Worm (Caenorhabditis elegans) whole organism, L1 larva: Measurements from ENCODE around the gene Y34B4A.10.
A peak's percentile ranks its signal among the peaks of the same experiment; 100 is the strongest.

Experiments used
- C04F5.9 ChIP-seq: sonication (generic microtip); optimal IDR thresholded peaks from 2 replicates; lab custom pipeline; 2016; ENCODE audit warnings: missing genetic modification characterization, missing compliant biosample characterization
- C16A3.4 ChIP-seq: fragments of 150-350 bp; optimal IDR thresholded peaks from 2 replicates; lab custom pipeline; 2014; ENCODE audit warnings: missing biosample characterization, missing genetic modification characterization
- Y116A8C.19 ChIP-seq: sonication (generic microtip); optimal IDR thresholded peaks from 2 replicates; lab custom pipeline; 2016; ENCODE audit warnings: missing compliant biosample characterization, missing genetic modification characterization, borderline replicate concordance
- aha-1 ChIP-seq: fragments of 150-350 bp; optimal IDR thresholded peaks from 2 replicates; lab custom pipeline; 2014; ENCODE audit warnings: missing biosample characterization, missing genetic modification characterization
- alr-1 ChIP-seq: fragments of 200-800 bp; sonication (Bioruptor generic); optimal IDR thresholded peaks from 2 replicates; lab custom pipeline; 2018; ENCODE audit warnings: borderline replicate concordance, mild to moderate bottlenecking, missing genetic modification characterization, missing compliant biosample characterization
- ama-1 ChIP-seq: fragments of 150-350 bp; optimal IDR thresholded peaks from 2 replicates; lab custom pipeline; 2014
- blmp-1 ChIP-seq: fragments of 150-350 bp; optimal IDR thresholded peaks from 2 replicates; lab custom pipeline; 2014; ENCODE audit warnings: missing biosample characterization, missing genetic modification characterization
- ceh-63 ChIP-seq: fragments of 200-800 bp; sonication (Bioruptor generic); optimal IDR thresholded peaks from 2 replicates; lab custom pipeline; 2018; ENCODE audit warnings: mild to moderate bottlenecking, missing genetic modification characterization, missing compliant biosample characterization
- ces-1 ChIP-seq: fragments of 150-350 bp; optimal IDR thresholded peaks from 2 replicates; lab custom pipeline; 2014; ENCODE audit warnings: missing biosample characterization, missing genetic modification reagents, missing genetic modification characterization
- dsc-1 ChIP-seq: sonication (generic microtip); optimal IDR thresholded peaks from 2 replicates; lab custom pipeline; 2016; ENCODE audit warnings: mild to moderate bottlenecking, missing genetic modification characterization, missing compliant biosample characterization
- efl-1 ChIP-seq, 4 experiments: fragments of 150-350 bp; optimal IDR thresholded peaks in 3 of 4; peaks in 1 of 4; 1 replicate in 1 of 4; 2 replicates in 3 of 4; lab custom pipeline; 2014; ENCODE audit warnings: missing biosample characterization in 2 of 4, missing genetic modification characterization in 2 of 4, missing genetic modification reagents in 2 of 4
- egl-27 ChIP-seq, 2 experiments: fragments of 150-350 bp in 1 of 2; sonication (generic microtip); optimal IDR thresholded peaks; 3 replicates each; lab custom pipeline; 2017 to 2018; ENCODE audit warnings: missing biosample characterization in 2 of 2, missing genetic modification characterization in 2 of 2, missing genetic modification reagents in 2 of 2
- elt-3 ChIP-seq, 6 experiments: fragments of 150-350 bp in 1 of 6; sonication (generic microtip); optimal IDR thresholded peaks; 2 replicates each; lab custom pipeline; 2017 to 2018; ENCODE audit warnings: missing biosample characterization in 6 of 6, missing genetic modification characterization in 6 of 6, inconsistent platforms in 1 of 6
- fos-1 ChIP-seq: fragments of 150-350 bp; optimal IDR thresholded peaks from 2 replicates; lab custom pipeline; 2014; ENCODE audit warnings: missing biosample characterization, missing genetic modification characterization
- hlh-4 ChIP-seq: sonication (generic microtip); optimal IDR thresholded peaks from 2 replicates; lab custom pipeline; 2016; ENCODE audit warnings: mild to moderate bottlenecking, missing genetic modification characterization, missing compliant biosample characterization
- irx-1 ChIP-seq: sonication (generic microtip); optimal IDR thresholded peaks from 2 replicates; lab custom pipeline; 2016; ENCODE audit warnings: missing genetic modification characterization, missing compliant biosample characterization
- lin-13 ChIP-seq: fragments of 150-350 bp; optimal IDR thresholded peaks from 2 replicates; lab custom pipeline; 2014; ENCODE audit warnings: missing biosample characterization, missing genetic modification reagents, missing genetic modification characterization
- lin-35 ChIP-seq, 2 experiments: fragments of 150-350 bp; optimal IDR thresholded peaks; 2 replicates each; lab custom pipeline; 2014; ENCODE audit warnings: missing biosample characterization in 2 of 2, missing genetic modification characterization in 2 of 2, missing genetic modification reagents in 2 of 2
- lin-39 ChIP-seq: fragments of 150-350 bp; optimal IDR thresholded peaks from 2 replicates; lab custom pipeline; 2014; ENCODE audit warnings: missing biosample characterization, missing genetic modification reagents, missing genetic modification characterization
- mab-9 ChIP-seq: fragments of 200-800 bp; sonication (Bioruptor generic); IDR thresholded peaks from 2 replicates; pipeline ENCODE4 v1.3.6; 2022; ENCODE audit warnings: missing genetic modification reagents, missing genetic modification characterization, missing compliant biosample characterization
- mdl-1 ChIP-seq, 2 experiments: fragments of 150-350 bp; optimal IDR thresholded peaks; 2 replicates each; lab custom pipeline; 2014 to 2017; ENCODE audit warnings: missing biosample characterization in 2 of 2, missing genetic modification characterization in 2 of 2, inconsistent platforms in 1 of 2
- mef-2 ChIP-seq: fragments of 150-350 bp; optimal IDR thresholded peaks from 2 replicates; lab custom pipeline; 2014; ENCODE audit warnings: missing biosample characterization, missing genetic modification characterization
- mep-1 ChIP-seq: fragments of 150-350 bp; optimal IDR thresholded peaks from 2 replicates; lab custom pipeline; 2014; ENCODE audit warnings: missing biosample characterization, missing genetic modification characterization
- nhr-11 ChIP-seq: fragments of 150-350 bp; optimal IDR thresholded peaks from 2 replicates; lab custom pipeline; 2014; ENCODE audit warnings: missing biosample characterization, missing genetic modification characterization
- nhr-20 ChIP-seq: sonication (generic microtip); optimal IDR thresholded peaks from 2 replicates; lab custom pipeline; 2016; ENCODE audit warnings: mild to moderate bottlenecking, missing genetic modification characterization, missing compliant biosample characterization
- nhr-76 ChIP-seq: sonication (generic microtip); optimal IDR thresholded peaks from 2 replicates; lab custom pipeline; 2017; ENCODE audit warnings: missing biosample characterization, missing genetic modification characterization
- nhr-77 ChIP-seq: fragments of 150-350 bp; optimal IDR thresholded peaks from 2 replicates; lab custom pipeline; 2014; ENCODE audit warnings: missing biosample characterization, missing genetic modification characterization
- nhr-85 ChIP-seq: sonication (generic microtip); peaks from one replicate; lab custom pipeline; 2016; ENCODE audit warnings: missing genetic modification characterization, inconsistent platforms, missing compliant biosample characterization
- nhr-90 ChIP-seq: sonication (generic microtip); optimal IDR thresholded peaks from 2 replicates; lab custom pipeline; 2016; ENCODE audit warnings: mild to moderate bottlenecking, missing genetic modification characterization, missing compliant biosample characterization; ENCODE audit not compliant: poor library complexity
- pax-3 ChIP-seq: fragments of 200-800 bp; sonication (Bioruptor generic); optimal IDR thresholded peaks from 2 replicates; lab custom pipeline; 2018; ENCODE audit warnings: mild to moderate bottlenecking, missing genetic modification characterization, moderate library complexity, missing compliant biosample characterization
- pqm-1 ChIP-seq: sonication (generic microtip); optimal IDR thresholded peaks from 3 replicates; lab custom pipeline; 2017; ENCODE audit warnings: missing biosample characterization, missing genetic modification characterization
- rnt-1 ChIP-seq: sonication (generic microtip); optimal IDR thresholded peaks from 2 replicates; lab custom pipeline; 2016; ENCODE audit warnings: mild to moderate bottlenecking, missing genetic modification characterization, moderate library complexity, missing compliant biosample characterization
- sptf-1 ChIP-seq: fragments of 150-350 bp; optimal IDR thresholded peaks from 2 replicates; lab custom pipeline; 2014; ENCODE audit warnings: missing biosample characterization, missing genetic modification characterization
- unc-130 ChIP-seq: fragments of 150-350 bp; optimal IDR thresholded peaks from 2 replicates; lab custom pipeline; 2017; ENCODE audit warnings: missing biosample characterization, missing genetic modification characterization, inconsistent platforms
- unc-98 ChIP-seq: fragments of 200-800 bp; sonication (Bioruptor generic); IDR thresholded peaks from 2 replicates; pipeline ENCODE4 v1.3.6; 2022; ENCODE audit warnings: missing genetic modification characterization, missing compliant biosample characterization
- zag-1 ChIP-seq: fragments of 150-350 bp; optimal IDR thresholded peaks from 2 replicates; lab custom pipeline; 2014; ENCODE audit warnings: missing biosample characterization, missing genetic modification characterization
- ztf-11 ChIP-seq, 2 experiments: sonication (generic microtip); optimal IDR thresholded peaks; 2 replicates each; lab custom pipeline; 2016 to 2017; ENCODE audit warnings: missing genetic modification characterization in 2 of 2, missing biosample characterization in 1 of 2, missing compliant biosample characterization in 1 of 2
- ztf-4 ChIP-seq: fragments of 150-350 bp; optimal IDR thresholded peaks from 2 replicates; lab custom pipeline; 2014; ENCODE audit warnings: missing biosample characterization, missing genetic modification characterization

Y34B4A.10 gene

DNA sequence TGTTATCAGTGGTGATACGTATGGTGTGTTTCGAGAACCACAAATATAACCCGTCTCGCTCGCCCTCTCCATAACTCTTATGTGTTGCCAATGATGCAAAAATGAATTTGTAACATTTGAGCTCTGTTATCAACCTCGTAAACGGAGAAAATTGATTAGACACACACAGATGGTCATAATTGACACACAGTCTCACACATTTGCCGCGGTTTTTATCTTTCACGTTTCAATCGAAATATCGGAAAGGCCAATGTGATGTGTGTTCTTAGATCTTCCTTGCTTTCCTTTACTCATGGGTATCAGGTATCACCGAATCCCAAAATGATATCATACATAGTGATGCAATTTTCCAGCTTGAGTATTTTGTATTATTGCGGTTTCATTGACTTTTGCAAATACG lies 36.1 kb upstream of the Y34B4A.10 start (continued):
- peak; percentile 41 for TF ChIP-seq nhr-90 (tag; lab: Kevin White, UChicago)
- peak; percentile 65 for TF ChIP-seq nhr-85
- TF ChIP-seq nhr-20 (tag; lab: Kevin White, UChicago): peak; percentile 54
- no peak for TF ChIP-seq egl-27 (tag; optimal IDR thresholded peaks at IDR 0.05; lab: Kevin White, UChicago)
- no peak for TF ChIP-seq alr-1
- TF ChIP-seq ztf-11 (tag; optimal IDR thresholded peaks at IDR 0.05; lab: Kevin White, UChicago): no peak
- TF ChIP-seq efl-1 (optimal IDR thresholded peaks at IDR 0.05; lab: Kevin White, UChicago): no peak
- TF ChIP-seq efl-1 (GFP tag; optimal IDR thresholded peaks at IDR 0.05 in 1 of 2; lab: Kevin White, UChicago): peak in 1 of 2 experiments; percentile 80
- TF ChIP-seq nhr-77 (tag; lab: Kevin White, UChicago): no peak
- peak; percentile 26 for TF ChIP-seq mep-1 (tag; lab: Kevin White, UChicago)
- TF ChIP-seq C04F5.9 (tag; lab: Kevin White, UChicago): no peak
- no peak for TF ChIP-seq irx-1
- no peak for TF ChIP-seq dsc-1 (tag; lab: Kevin White, UChicago)
- TF ChIP-seq ceh-63 (GFP tag; lab: Kevin White, UChicago): no peak
- no peak for TF ChIP-seq pax-3
- no peak for TF ChIP-seq ama-1 (lab: Kevin White, UChicago)
- TF ChIP-seq lin-13 (GFP tag; lab: Kevin White, UChicago): no peak
- TF ChIP-seq, all 84 proteins: peak for 16

DNA sequence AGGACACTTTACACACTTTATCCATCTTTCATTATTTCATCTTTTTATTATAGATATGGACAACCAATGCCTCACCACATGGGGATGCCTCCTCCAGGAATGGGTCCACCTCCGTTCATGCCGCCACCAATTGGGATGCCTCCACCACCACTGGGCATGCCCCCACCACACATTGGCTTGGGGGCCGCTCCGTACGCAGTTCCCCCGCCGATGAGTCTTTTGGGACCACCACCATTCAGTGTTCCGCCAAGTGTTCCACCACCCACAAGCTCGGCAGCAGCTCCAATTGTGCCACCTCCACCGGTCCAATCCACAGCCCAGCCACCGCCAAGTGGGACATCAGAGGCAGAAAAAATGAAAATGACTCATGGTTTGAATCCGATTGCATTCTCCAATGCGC lies 34.9 kb upstream of the Y34B4A.10 start:
- TF ChIP-seq ztf-11 (tag; optimal IDR thresholded peaks at IDR 0.05; lab: Kevin White, UChicago): no peak
- 0 out of 2 replicates have a peak, but pooled peaks have one; percentile 14 for TF ChIP-seq mab-9 (GFP tag; lab: Robert Waterston, UW)
- no peak for TF ChIP-seq efl-1 (optimal IDR thresholded peaks at IDR 0.05; lab: Kevin White, UChicago)
- peak in 1 of 2 experiments; percentile 17 for TF ChIP-seq efl-1 (GFP tag; optimal IDR thresholded peaks at IDR 0.05 in 1 of 2; lab: Kevin White, UChicago)
- TF ChIP-seq Y116A8C.19 (tag; lab: Kevin White, UChicago): no peak
- TF ChIP-seq ztf-4 (tag; lab: Kevin White, UChicago): no peak
- TF ChIP-seq, all 84 proteins: peak for 2

DNA sequence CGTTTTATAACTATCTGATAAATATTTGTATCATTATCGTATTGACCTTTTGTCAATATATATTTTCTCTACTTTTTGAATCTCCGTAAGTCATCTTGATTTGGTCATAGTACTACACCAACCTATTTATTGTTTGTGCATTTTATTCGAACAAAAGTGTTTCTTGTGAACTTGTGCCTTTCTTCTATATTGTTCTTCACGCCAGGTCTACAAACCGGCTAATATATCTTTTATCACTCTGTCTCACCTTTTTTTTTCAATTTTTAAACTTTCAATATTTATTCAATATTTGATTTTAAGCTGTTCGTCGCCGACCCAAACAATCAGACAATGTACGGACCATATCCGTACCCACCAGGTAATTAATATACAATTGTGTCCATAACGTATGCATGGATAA lies 33.6 kb upstream of the Y34B4A.10 start, which contains the start of gene hrpa-2:
Gene hrpa-2 (plus strand): TSS at position 301 of the 400 bp plus-strand sequence.
- no peak for TF ChIP-seq mep-1 (tag; lab: Kevin White, UChicago)
- no peak for TF ChIP-seq pqm-1 (tag; lab: Kevin White, UChicago)
- no peak for TF ChIP-seq nhr-76 (tag; lab: Kevin White, UChicago)
- no peak for TF ChIP-seq irx-1
- TF ChIP-seq lin-39: no peak
- no peak for TF ChIP-seq mef-2 (tag; lab: Kevin White, UChicago)
- TF ChIP-seq unc-130 (tag; lab: Kevin White, UChicago): no peak
- TF ChIP-seq nhr-11 (tag; lab: Kevin White, UChicago): no peak
- no peak for TF ChIP-seq sptf-1 (tag; lab: Kevin White, UChicago)
- TF ChIP-seq elt-3 (tag; optimal IDR thresholded peaks at IDR 0.05; lab: Kevin White, UChicago): no peak
- no peak for TF ChIP-seq C16A3.4 (tag; lab: Kevin White, UChicago)
- TF ChIP-seq mdl-1 (tag; optimal IDR thresholded peaks at IDR 0.05; lab: Kevin White, UChicago): no peak
- no peak for TF ChIP-seq zag-1 (tag; lab: Kevin White, UChicago)
- no peak for TF ChIP-seq lin-35 (GFP tag; optimal IDR thresholded peaks at IDR 0.05; lab: Kevin White, UChicago)
- no peak for TF ChIP-seq rnt-1 (tag; lab: Kevin White, UChicago)
- no peak for TF ChIP-seq blmp-1 (tag; lab: Kevin White, UChicago)
- TF ChIP-seq unc-98 (GFP tag; lab: Robert Waterston, UW): no peak
- no peak for TF ChIP-seq egl-27 (tag; optimal IDR thresholded peaks at IDR 0.05; lab: Kevin White, UChicago)
- TF ChIP-seq hlh-4 (tag; lab: Kevin White, UChicago): no peak
- TF ChIP-seq fos-1: no peak

DNA sequence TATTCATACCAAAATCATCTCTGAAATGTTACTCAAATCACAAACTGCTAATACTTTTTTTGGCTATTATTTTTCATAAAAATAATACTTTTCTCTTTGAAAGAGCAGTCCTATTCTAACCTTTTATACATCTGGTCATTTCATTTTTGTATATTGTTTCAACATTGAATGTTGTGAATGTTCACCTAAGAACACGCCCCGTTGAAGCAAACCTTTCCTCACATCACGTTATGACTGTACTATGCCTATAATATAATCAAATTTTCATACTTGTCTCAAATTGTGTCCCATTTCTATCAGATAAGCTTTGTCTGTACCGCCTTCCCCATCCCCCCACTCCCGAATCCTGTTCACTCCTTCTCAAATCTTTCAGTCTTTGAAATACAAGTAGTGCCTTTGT lies 31.4 kb upstream of the Y34B4A.10 start:
- no peak for TF ChIP-seq Y116A8C.19 (tag; lab: Kevin White, UChicago)
- TF ChIP-seq aha-1 (tag; lab: Kevin White, UChicago): no peak
- TF ChIP-seq efl-1 (optimal IDR thresholded peaks at IDR 0.05; lab: Kevin White, UChicago): no peak
- peak in 1 of 2 experiments; percentile 66 for TF ChIP-seq efl-1 (GFP tag; optimal IDR thresholded peaks at IDR 0.05 in 1 of 2; lab: Kevin White, UChicago)
- TF ChIP-seq ces-1 (GFP tag; lab: Kevin White, UChicago): no peak
- TF ChIP-seq, all 84 proteins: peak for 1
